Worm (Caenorhabditis elegans) whole organism, L4 larva: ENCODE results near the gene F49C12.12.

Experiments
- daf-12 ChIP-seq: fragments of 150-350 bp; optimal IDR thresholded peaks from 2 replicates; lab custom pipeline; 2014; ENCODE audit warnings: missing biosample characterization, missing genetic modification reagents, missing genetic modification characterization
- mxl-2 ChIP-seq: fragments of 200-800 bp; sonication (Bioruptor generic); conservative IDR thresholded peaks from 2 replicates; pipeline ENCODE4 v1.3.6; 2022; ENCODE audit warnings: missing genetic modification reagents, missing genetic modification characterization, missing compliant biosample characterization
- nhr-6 ChIP-seq: fragments of 150-350 bp; optimal IDR thresholded peaks from 2 replicates; lab custom pipeline; 2014; ENCODE audit warnings: missing biosample characterization, missing genetic modification characterization
- nhr-77 ChIP-seq: fragments of 150-350 bp; optimal IDR thresholded peaks from 2 replicates; lab custom pipeline; 2014; ENCODE audit warnings: missing biosample characterization, missing genetic modification characterization
- ztf-11 ChIP-seq: fragments of 150-350 bp; optimal IDR thresholded peaks from 2 replicates; lab custom pipeline; 2014; ENCODE audit warnings: missing biosample characterization, missing genetic modification characterization

- no peak for TF ChIP-seq nhr-77 (tag; lab: Kevin White, UChicago)
- TF ChIP-seq nhr-6 (tag; lab: Kevin White, UChicago) = no peak
- TF ChIP-seq ztf-11 (tag; lab: Kevin White, UChicago) = no peak
- TF ChIP-seq daf-12 (tag; lab: Kevin White, UChicago) = no peak
- no peak for TF ChIP-seq mxl-2
Observed at ce11 chrIV:9322489-9322888, 1.6 kb upstream of the F49C12.12 start.
